Worm (Caenorhabditis elegans) whole organism, L2 larva: ENCODE results near the gene lgc-49.

ENCODE experiments used
- C34F6.9 ChIP-seq: fragments of 150-350 bp; optimal IDR thresholded peaks from 2 replicates; lab custom pipeline; 2014; ENCODE audit warnings: missing biosample characterization, missing genetic modification characterization
- F13H6.1 ChIP-seq: sonication (generic microtip); optimal IDR thresholded peaks from 2 replicates; lab custom pipeline; 2016; ENCODE audit warnings: missing genetic modification characterization, missing compliant biosample characterization
- R02D3.7 ChIP-seq: fragments of 150-350 bp; optimal IDR thresholded peaks from 2 replicates; lab custom pipeline; 2014; ENCODE audit warnings: missing biosample characterization, missing genetic modification characterization
- Y55F3AM.14 ChIP-seq: fragments of 200-800 bp; sonication (Bioruptor generic); optimal IDR thresholded peaks from 2 replicates; lab custom pipeline; 2018; ENCODE audit warnings: mild to moderate bottlenecking, missing genetic modification characterization, missing compliant biosample characterization
- alr-1 ChIP-seq: fragments of 150-350 bp; optimal IDR thresholded peaks from 2 replicates; lab custom pipeline; 2014; ENCODE audit warnings: missing biosample characterization, missing genetic modification characterization
- aly-2 ChIP-seq: fragments of 150-350 bp; optimal IDR thresholded peaks from 2 replicates; lab custom pipeline; 2014; ENCODE audit warnings: missing biosample characterization, missing genetic modification characterization
- ama-1 ChIP-seq: fragments of 150-350 bp; optimal IDR thresholded peaks from 2 replicates; lab custom pipeline; 2018; ENCODE audit warnings: inconsistent platforms
- blmp-1 ChIP-seq: sonication (generic microtip); optimal IDR thresholded peaks from 2 replicates; lab custom pipeline; 2017; ENCODE audit warnings: missing genetic modification characterization, mild to moderate bottlenecking, missing compliant biosample characterization, antibody characterized with exemption, moderate library complexity; ENCODE audit not compliant: insufficient read depth
- ceh-16 ChIP-seq: fragments of 150-350 bp; optimal IDR thresholded peaks from 2 replicates; lab custom pipeline; 2014; ENCODE audit warnings: missing biosample characterization, missing genetic modification characterization
- crh-2 ChIP-seq: sonication (generic microtip); optimal IDR thresholded peaks from 2 replicates; lab custom pipeline; 2017; ENCODE audit warnings: missing biosample characterization, missing genetic modification characterization
- dmd-4 ChIP-seq: sonication (generic microtip); optimal IDR thresholded peaks from 2 replicates; lab custom pipeline; 2017; ENCODE audit warnings: missing biosample characterization, missing genetic modification characterization
- egl-27 ChIP-seq: sonication (generic microtip); optimal IDR thresholded peaks from 3 replicates; lab custom pipeline; 2017; ENCODE audit warnings: missing biosample characterization, missing genetic modification reagents, missing genetic modification characterization
- fos-1 ChIP-seq: fragments of 150-350 bp; optimal IDR thresholded peaks from 2 replicates; lab custom pipeline; 2014; ENCODE audit warnings: missing biosample characterization, missing genetic modification characterization
- lin-11 ChIP-seq: fragments of 150-350 bp; sonication (generic microtip); optimal IDR thresholded peaks from 2 replicates; lab custom pipeline; 2014; ENCODE audit warnings: missing biosample characterization, missing genetic modification characterization, inconsistent platforms, mixed read lengths
- lin-13 ChIP-seq: fragments of 150-350 bp; optimal IDR thresholded peaks from 2 replicates; lab custom pipeline; 2014; ENCODE audit warnings: missing biosample characterization, missing genetic modification reagents, missing genetic modification characterization
- lsy-2 ChIP-seq, 2 experiments: fragments of 150-350 bp in 1 of 2; sonication (generic microtip) in 1 of 2; optimal IDR thresholded peaks; 2 replicates each; lab custom pipeline; 2014 to 2017; ENCODE audit warnings: missing biosample characterization in 2 of 2, missing genetic modification characterization in 2 of 2
- mbf-1 ChIP-seq: sonication (generic microtip); optimal IDR thresholded peaks from 2 replicates; lab custom pipeline; 2017; ENCODE audit warnings: missing biosample characterization, missing genetic modification characterization
- nhr-10 ChIP-seq: sonication (generic microtip); optimal IDR thresholded peaks from 2 replicates; lab custom pipeline; 2017; ENCODE audit warnings: missing biosample characterization, missing genetic modification characterization
- nhr-12 ChIP-seq: fragments of 150-350 bp; optimal IDR thresholded peaks from 2 replicates; lab custom pipeline; 2014; ENCODE audit warnings: missing biosample characterization, missing genetic modification characterization
- nhr-129 ChIP-seq: fragments of 150-350 bp; optimal IDR thresholded peaks from 2 replicates; lab custom pipeline; 2014; ENCODE audit warnings: missing biosample characterization, missing genetic modification characterization
- nhr-21 ChIP-seq: fragments of 150-350 bp; optimal IDR thresholded peaks from 2 replicates; lab custom pipeline; 2014; ENCODE audit warnings: missing biosample characterization, missing genetic modification characterization
- nhr-23 ChIP-seq: fragments of 150-350 bp; optimal IDR thresholded peaks from 2 replicates; lab custom pipeline; 2014; ENCODE audit warnings: missing biosample characterization, missing genetic modification reagents, missing genetic modification characterization
- nhr-77 ChIP-seq: fragments of 150-350 bp; optimal IDR thresholded peaks from 2 replicates; lab custom pipeline; 2014; ENCODE audit warnings: missing biosample characterization, missing genetic modification characterization
- sem-4 ChIP-seq: fragments of 150-350 bp; optimal IDR thresholded peaks from 2 replicates; lab custom pipeline; 2014; ENCODE audit warnings: missing biosample characterization, missing genetic modification reagents, missing genetic modification characterization
- sma-3 ChIP-seq: sonication (generic microtip); optimal IDR thresholded peaks from 2 replicates; lab custom pipeline; 2016; ENCODE audit warnings: missing genetic modification reagents, missing genetic modification characterization, missing compliant biosample characterization
- sma-9 ChIP-seq, 2 experiments: fragments of 150-350 bp in 1 of 2; sonication (generic microtip) in 1 of 2; optimal IDR thresholded peaks; 2 replicates each; lab custom pipeline; 2014 to 2016; ENCODE audit warnings: missing genetic modification characterization in 2 of 2, mild to moderate bottlenecking in 1 of 2, missing biosample characterization in 1 of 2, missing compliant biosample characterization in 1 of 2, missing genetic modification reagents in 1 of 2, moderate library complexity in 1 of 2
- unc-39 ChIP-seq: fragments of 150-350 bp; optimal IDR thresholded peaks from 2 replicates; lab custom pipeline; 2014; ENCODE audit warnings: missing biosample characterization, missing genetic modification characterization
- unc-55 ChIP-seq: fragments of 150-350 bp; sonication (generic microtip); optimal IDR thresholded peaks from 3 replicates; lab custom pipeline; 2014; ENCODE audit warnings: missing biosample characterization, missing genetic modification reagents, missing genetic modification characterization
- unc-62 ChIP-seq: fragments of 150-350 bp; optimal IDR thresholded peaks from 2 replicates; lab custom pipeline; 2014; ENCODE audit warnings: missing biosample characterization, missing genetic modification reagents, missing genetic modification characterization
- zag-1 ChIP-seq: fragments of 150-350 bp; optimal IDR thresholded peaks from 2 replicates; lab custom pipeline; 2014; ENCODE audit warnings: missing biosample characterization, missing genetic modification characterization
- ztf-1 ChIP-seq: fragments of 200-800 bp; sonication (Bioruptor generic); conservative IDR thresholded peaks from 2 replicates; pipeline ENCODE4 v1.3.6; 2022; ENCODE audit warnings: missing genetic modification characterization, missing compliant biosample characterization
- ztf-11 ChIP-seq: sonication (generic microtip); optimal IDR thresholded peaks from 2 replicates; lab custom pipeline; 2017; ENCODE audit warnings: missing biosample characterization, missing genetic modification characterization
- ztf-4 ChIP-seq: fragments of 150-350 bp; optimal IDR thresholded peaks from 2 replicates; lab custom pipeline; 2014; ENCODE audit warnings: missing biosample characterization, missing genetic modification characterization

lgc-49 gene

DNA sequence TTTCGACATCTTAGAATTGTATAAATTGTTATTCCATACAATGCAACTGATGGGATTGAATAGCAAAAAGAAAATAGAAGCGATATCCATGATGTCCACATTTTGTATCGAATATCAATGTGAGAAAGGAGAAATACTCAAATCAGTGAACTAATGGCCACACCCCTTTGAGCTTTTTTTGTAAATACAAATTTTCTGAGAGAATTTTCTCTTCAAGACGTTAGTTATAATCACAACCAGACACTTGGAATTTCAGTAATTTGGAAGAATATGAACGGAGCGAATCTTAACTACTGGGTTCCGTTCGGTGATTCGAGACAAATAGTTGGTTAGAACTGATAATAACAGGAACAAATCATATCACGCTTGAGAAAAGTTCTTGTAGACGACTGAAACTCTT, 29.3 kb upstream of the lgc-49 start, which contains the start of gene srg-41:
srg-41 (minus strand) TSS at position 101 of the 400 bp plus-strand sequence.
- TF ChIP-seq F13H6.1 (tag; lab: Kevin White, UChicago): no peak
- no peak for TF ChIP-seq egl-27 (tag; lab: Kevin White, UChicago)
- TF ChIP-seq fos-1 (tag; lab: Kevin White, UChicago): no peak
- no peak for TF ChIP-seq unc-62 (GFP tag; lab: Kevin White, UChicago)
- TF ChIP-seq ztf-4 (tag; lab: Kevin White, UChicago): no peak
- no peak for TF ChIP-seq alr-1 (tag; lab: Kevin White, UChicago)
- TF ChIP-seq sem-4: no peak
- no peak for TF ChIP-seq Y55F3AM.14 (GFP tag; lab: Kevin White, UChicago)
- TF ChIP-seq lsy-2 (tag; optimal IDR thresholded peaks at IDR 0.05; lab: Kevin White, UChicago): no peak
- no peak for TF ChIP-seq nhr-10 (tag; lab: Kevin White, UChicago)
- TF ChIP-seq unc-39 (tag; lab: Kevin White, UChicago): no peak
- TF ChIP-seq lin-11 (tag; lab: Kevin White, UChicago): no peak
- no peak for TF ChIP-seq lin-13 (GFP tag; lab: Kevin White, UChicago)
- TF ChIP-seq zag-1 (tag; lab: Kevin White, UChicago): no peak
- TF ChIP-seq nhr-77 (tag; lab: Kevin White, UChicago): no peak
- TF ChIP-seq ceh-16 (tag; lab: Kevin White, UChicago): no peak
- TF ChIP-seq ama-1: no peak
- TF ChIP-seq ztf-1: no peak

DNA sequence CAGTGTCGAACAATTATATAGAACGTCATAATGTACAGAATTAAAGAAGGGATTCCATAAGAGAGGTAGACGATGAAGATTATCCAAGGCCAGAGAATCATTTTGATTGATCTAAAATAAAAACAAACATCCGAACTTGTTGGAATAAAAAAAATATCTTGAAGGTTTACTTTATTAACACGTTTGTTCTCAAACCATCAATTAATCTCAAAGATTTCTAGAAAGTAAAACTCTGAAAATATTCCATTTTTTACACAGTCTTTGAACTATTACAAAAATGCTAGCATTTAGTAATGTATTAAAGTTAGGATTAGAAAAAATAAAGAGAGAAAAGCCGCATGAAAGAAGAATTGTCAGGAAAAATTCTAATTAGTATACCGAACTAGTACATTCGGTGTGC, 26.6 kb upstream of the lgc-49 start, which contains the start of gene srg-40:
srg-40 (minus strand) TSS at position 101 of the 400 bp plus-strand sequence.
- TF ChIP-seq egl-27 (tag; lab: Kevin White, UChicago) (no peak), dmd-4 (tag; lab: Kevin White, UChicago) (no peak), nhr-21 (tag; lab: Kevin White, UChicago) (no peak), C34F6.9 (tag; lab: Kevin White, UChicago) (no peak), unc-62 (GFP tag; lab: Kevin White, UChicago) (no peak), blmp-1 (tag; lab: Kevin White, UChicago) (no peak), nhr-129 (no peak), lin-13 (GFP tag; lab: Kevin White, UChicago) (no peak), aly-2 (tag; lab: Kevin White, UChicago) (no peak), sem-4 (no peak), ceh-16 (tag; lab: Kevin White, UChicago) (no peak), sma-9 (GFP tag; optimal IDR thresholded peaks at IDR 0.05; lab: Kevin White, UChicago) (no peak), sma-9 (tag; optimal IDR thresholded peaks at IDR 0.05; lab: Kevin White, UChicago) (no peak), R02D3.7 (tag; lab: Kevin White, UChicago) (no peak)

DNA sequence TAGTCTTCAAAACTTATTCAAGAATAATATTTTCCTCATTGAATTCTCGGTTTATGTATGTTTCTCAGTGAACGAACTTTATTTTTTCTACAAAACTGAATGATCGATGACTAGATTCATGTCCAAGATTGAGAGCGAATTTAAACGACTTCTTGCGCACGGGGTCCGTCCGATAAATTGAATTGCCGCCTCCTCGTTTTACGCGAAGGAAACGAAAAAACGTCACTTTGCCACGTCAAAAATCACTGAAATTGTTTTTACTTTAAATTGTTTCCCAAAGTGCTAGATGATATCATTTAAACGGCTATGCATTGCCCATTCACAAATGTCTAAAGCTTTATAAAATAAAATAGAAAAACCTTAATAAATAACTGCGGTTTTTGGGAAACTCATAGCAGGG, 23.3 kb upstream of the lgc-49 start:
- TF ChIP-seq lsy-2 (tag; optimal IDR thresholded peaks at IDR 0.05; lab: Kevin White, UChicago) (no peak), nhr-10 (tag; lab: Kevin White, UChicago) (no peak), ztf-1 (no peak), sem-4 (peak; percentile 9), ztf-4 (tag; lab: Kevin White, UChicago) (no peak), sma-3 (GFP tag; lab: Kevin White, UChicago) (no peak), F13H6.1 (tag; lab: Kevin White, UChicago) (no peak)

DNA sequence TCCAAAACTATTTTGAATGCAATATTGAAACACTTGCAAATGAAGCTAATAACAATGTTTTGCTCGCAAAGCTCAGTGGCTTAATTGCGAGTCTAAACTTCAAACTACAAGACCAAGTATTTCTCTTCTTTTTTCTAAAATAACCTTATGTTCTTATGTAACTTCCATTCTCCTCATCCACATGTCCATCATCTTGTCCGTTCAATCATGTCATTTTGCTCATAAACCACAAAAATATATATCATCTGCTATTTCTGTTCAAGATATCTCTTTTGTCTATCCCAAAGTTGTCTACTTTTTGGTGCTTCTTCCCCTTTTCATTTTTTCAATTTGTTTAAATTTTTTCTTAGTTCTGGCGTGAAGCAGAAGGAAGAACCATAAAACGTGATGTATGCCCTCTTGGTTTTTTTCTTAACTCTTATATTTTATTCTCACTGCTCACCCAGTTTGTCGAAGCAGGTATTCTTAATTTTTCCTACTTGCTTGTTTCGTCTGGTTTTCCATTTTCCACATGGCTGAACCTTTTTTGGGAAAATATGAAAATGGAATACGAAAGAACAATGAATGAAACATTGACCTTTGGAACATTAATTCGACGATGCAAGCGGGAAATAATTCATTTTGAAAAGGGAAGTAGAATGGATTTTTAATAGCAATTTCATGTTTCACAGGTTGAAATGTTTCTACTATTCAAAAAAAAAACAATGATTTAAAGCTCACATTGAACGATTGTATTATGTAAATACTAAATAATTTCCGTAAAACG, 20.3 kb upstream of the lgc-49 start:
- TF ChIP-seq unc-55 (no peak), nhr-23 (tag; lab: Kevin White, UChicago) (no peak), ztf-11 (tag; lab: Kevin White, UChicago) (no peak), F13H6.1 (tag; lab: Kevin White, UChicago) (no peak), crh-2 (tag; lab: Kevin White, UChicago) (no peak), alr-1 (tag; lab: Kevin White, UChicago) (no peak), nhr-12 (tag; lab: Kevin White, UChicago) (no peak), mbf-1 (no peak)
